Worm (Caenorhabditis elegans) whole organism, young adult: ENCODE results near the gene hrpu-1.

ENCODE experiments used
- ama-1 ChIP-seq, 3 experiments: fragments of 150-350 bp in 1 of 3; sonication (generic microtip) in 2 of 3; optimal IDR thresholded peaks; 2 replicates each; lab custom pipeline; 2014 to 2018; ENCODE audit warnings: missing biosample characterization in 2 of 3, missing genetic modification characterization in 2 of 3, missing genetic modification reagents in 2 of 3
- pha-4 ChIP-seq: fragments of 150-350 bp; sonication (generic microtip); optimal IDR thresholded peaks from 2 replicates; lab custom pipeline; 2014; ENCODE audit warnings: missing biosample characterization, missing genetic modification reagents, missing genetic modification characterization
- tlf-1 ChIP-seq: fragments of 200-800 bp; sonication (Bioruptor generic); optimal IDR thresholded peaks from 2 replicates; lab custom pipeline; 2018; ENCODE audit warnings: mild to moderate bottlenecking, missing genetic modification characterization, missing compliant biosample characterization
- ztf-6 ChIP-seq: fragments of 200-800 bp; sonication (Bioruptor generic); IDR thresholded peaks from 2 replicates; pipeline ENCODE4 v1.3.6; 2022; ENCODE audit warnings: missing genetic modification reagents, missing genetic modification characterization, missing compliant biosample characterization

ce11 chrIV:15024426-15024825 is 15.0 kb upstream of the hrpu-1 start:
- TF ChIP-seq pha-4 (tag; lab: Kevin White, UChicago) (no peak), ama-1 (optimal IDR thresholded peaks at IDR 0.05; lab: Kevin White, UChicago) (no peak), ama-1 (GFP tag; optimal IDR thresholded peaks at IDR 0.05; lab: Kevin White, UChicago) (no peak), ztf-6 (GFP tag; lab: Robert Waterston, UW) (no peak), tlf-1 (GFP tag; lab: Kevin White, UChicago) (no peak)
